Worm (Caenorhabditis elegans) whole organism, L2 larva: ENCODE measurements around the gene chk-1.

Experiments
- ZK546.5 ChIP-seq: sonication (generic microtip); optimal IDR thresholded peaks from 2 replicates; lab custom pipeline; 2017; ENCODE audit warnings: missing biosample characterization, missing genetic modification characterization
- fos-1 ChIP-seq: fragments of 150-350 bp; optimal IDR thresholded peaks from 2 replicates; lab custom pipeline; 2014; ENCODE audit warnings: missing biosample characterization, missing genetic modification characterization
- mdl-1 ChIP-seq, 2 experiments: fragments of 150-350 bp in 1 of 2; sonication (generic microtip) in 1 of 2; optimal IDR thresholded peaks; 2 replicates each; lab custom pipeline; 2017; ENCODE audit warnings: missing biosample characterization in 2 of 2, missing genetic modification characterization in 2 of 2
- nhr-25 ChIP-seq: fragments of 150-350 bp; sonication (generic microtip); optimal IDR thresholded peaks from 3 replicates; lab custom pipeline; 2014; ENCODE audit warnings: missing biosample characterization, missing genetic modification characterization
- nhr-77 ChIP-seq: fragments of 150-350 bp; optimal IDR thresholded peaks from 2 replicates; lab custom pipeline; 2014; ENCODE audit warnings: missing biosample characterization, missing genetic modification characterization
- sma-3 ChIP-seq: sonication (generic microtip); optimal IDR thresholded peaks from 2 replicates; lab custom pipeline; 2016; ENCODE audit warnings: missing genetic modification reagents, missing genetic modification characterization, missing compliant biosample characterization
- unc-39 ChIP-seq: fragments of 150-350 bp; optimal IDR thresholded peaks from 2 replicates; lab custom pipeline; 2014; ENCODE audit warnings: missing biosample characterization, missing genetic modification characterization

DNA sequence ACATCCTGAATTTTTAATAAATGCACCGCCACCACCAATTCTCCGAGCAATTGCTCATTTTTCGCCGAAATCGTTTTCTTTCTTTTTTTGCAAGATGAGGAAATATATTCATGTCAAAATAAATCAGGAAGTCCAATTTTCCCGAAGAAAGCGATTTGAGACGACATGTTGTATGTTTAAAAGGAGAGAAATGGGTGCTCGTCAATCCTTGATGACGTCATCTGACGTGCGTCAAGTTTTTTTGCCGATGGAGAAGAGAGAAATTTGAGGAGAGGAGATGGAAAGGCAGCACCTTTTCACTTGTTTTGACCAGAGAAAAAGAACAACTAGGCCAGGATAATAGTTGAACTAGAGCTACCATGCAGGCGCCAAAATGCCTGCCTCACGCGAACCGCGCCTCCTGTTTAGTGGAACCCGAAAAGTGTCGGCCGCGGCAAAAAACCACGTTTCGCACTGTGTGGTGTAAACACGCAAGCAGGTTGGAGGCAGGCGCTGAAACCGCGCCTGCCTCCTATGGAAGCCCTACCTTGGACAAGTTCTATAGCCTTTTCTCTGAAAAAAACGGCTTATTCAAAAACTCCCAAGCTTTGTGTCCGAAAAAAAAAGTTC lies 42.9 kb downstream of the chk-1 start:
- TF ChIP-seq nhr-25 (tag; lab: Kevin White, UChicago) (no peak), nhr-77 (no peak), unc-39 (tag; lab: Kevin White, UChicago) (no peak), sma-3 (no peak), ZK546.5 (tag; lab: Kevin White, UChicago) (no peak), fos-1 (tag; lab: Kevin White, UChicago) (no peak), mdl-1 (tag; optimal IDR thresholded peaks at IDR 0.05; lab: Kevin White, UChicago) (peak in 1 of 2 experiments; percentile 54)
